Fruit fly (Drosophila melanogaster): ENCODE measurements around the gene CG33263.

Gene CG33263

dm6 chr3L:13424068-13424467, at the start of gene CG33263:
Gene CG33263 (minus strand): TSS chr3L:13424168.
- TF ChIP-seq Sin3A (optimal IDR thresholded peaks at IDR 0.05) (no peak), Myc (optimal IDR thresholded peaks at IDR 0.05) (no peak), insv (optimal IDR thresholded peaks at IDR 0.05) (no peak), h (optimal IDR thresholded peaks at IDR 0.05) (no peak), psq (optimal IDR thresholded peaks at IDR 0.05) (no peak)

DNA sequence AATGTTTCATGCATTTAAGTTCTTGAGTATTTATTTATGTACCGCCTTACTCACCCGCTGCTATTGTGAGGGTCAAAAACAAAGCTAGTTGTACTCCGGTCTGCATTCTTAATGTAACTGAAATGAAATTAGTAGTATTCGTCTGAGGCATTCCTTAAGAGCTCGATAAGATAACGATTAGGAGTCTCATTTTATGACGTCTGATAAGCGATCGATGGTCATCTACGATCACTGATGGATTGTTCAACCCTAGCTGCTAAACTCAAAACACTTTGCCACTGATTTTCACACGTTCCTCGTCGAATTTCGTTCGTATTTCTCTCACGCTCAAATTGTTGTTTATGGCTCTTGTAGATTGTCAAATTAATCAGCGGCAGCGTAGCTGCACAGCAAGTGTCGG, 33.2 kb upstream of the CG33263 start, which contains the start of gene CG10116:
Gene CG10116 (minus strand): TSS at position 106 of the 400 bp plus-strand sequence.
- TF ChIP-seq Sin3A (optimal IDR thresholded peaks at IDR 0.05) (no peak), psq (optimal IDR thresholded peaks at IDR 0.05) (no peak), Myc (optimal IDR thresholded peaks at IDR 0.05) (no peak), h (optimal IDR thresholded peaks at IDR 0.05) (no peak), ttk (optimal IDR thresholded peaks at IDR 0.05) (no peak)

dm6 chr3L:13454755-13455154, 30.8 kb upstream of the CG33263 start:
- TF ChIP-seq psq (optimal IDR thresholded peaks at IDR 0.05) (no peak), h (optimal IDR thresholded peaks at IDR 0.05) (no peak), Myc (optimal IDR thresholded peaks at IDR 0.05) (no peak), ttk (optimal IDR thresholded peaks at IDR 0.05) (no peak), insv (optimal IDR thresholded peaks at IDR 0.05) (no peak), Sin3A (optimal IDR thresholded peaks at IDR 0.05) (no peak)

- TF ChIP-seq h (optimal IDR thresholded peaks at IDR 0.05) (no peak), Sin3A (optimal IDR thresholded peaks at IDR 0.05) (no peak), Myc (optimal IDR thresholded peaks at IDR 0.05) (no peak), ttk (optimal IDR thresholded peaks at IDR 0.05) (no peak), insv (optimal IDR thresholded peaks at IDR 0.05) (no peak), psq (optimal IDR thresholded peaks at IDR 0.05) (no peak)
Measured at dm6 chr3L:13452281-13452680, 28.3 kb upstream of the CG33263 start.

DNA sequence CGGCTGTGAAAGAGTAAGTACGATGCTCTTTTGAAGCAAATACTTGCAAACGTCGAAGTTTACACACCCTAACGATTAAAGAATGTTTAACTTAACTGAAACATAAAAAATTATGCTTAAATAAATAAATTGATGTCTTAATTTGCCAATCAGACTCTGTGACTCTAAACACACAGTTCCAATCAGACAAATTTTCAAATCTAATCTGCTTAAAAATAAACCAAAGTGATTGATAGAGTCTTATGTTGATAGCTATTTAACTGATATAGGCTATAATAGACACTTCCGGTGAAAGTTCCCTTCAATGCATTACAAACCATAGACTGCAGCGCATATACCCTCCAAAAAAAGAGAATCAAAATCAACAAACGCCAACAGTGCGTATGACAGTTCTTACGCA, 27.6 kb upstream of the CG33263 start:
- no peak for TF ChIP-seq psq (optimal IDR thresholded peaks at IDR 0.05)
- TF ChIP-seq Sin3A (optimal IDR thresholded peaks at IDR 0.05) = no peak
- TF ChIP-seq h (optimal IDR thresholded peaks at IDR 0.05) = no peak
- TF ChIP-seq ttk (optimal IDR thresholded peaks at IDR 0.05) = no peak
- TF ChIP-seq Myc (optimal IDR thresholded peaks at IDR 0.05) = no peak
- no peak for TF ChIP-seq insv (optimal IDR thresholded peaks at IDR 0.05)

dm6 chr3L:13450177-13450793, 26.3 kb upstream of the CG33263 start, which contains the start of the genes JMJD7 and CG10738:
Gene JMJD7 (minus strand): TSS chr3L:13450283.
Gene CG10738 (plus strand): TSS chr3L:13450770.
- TF ChIP-seq ttk (optimal IDR thresholded peaks at IDR 0.05) (no peak), psq (optimal IDR thresholded peaks at IDR 0.05) (no peak), Myc (optimal IDR thresholded peaks at IDR 0.05) (no peak), Sin3A (optimal IDR thresholded peaks at IDR 0.05) (no peak)

DNA sequence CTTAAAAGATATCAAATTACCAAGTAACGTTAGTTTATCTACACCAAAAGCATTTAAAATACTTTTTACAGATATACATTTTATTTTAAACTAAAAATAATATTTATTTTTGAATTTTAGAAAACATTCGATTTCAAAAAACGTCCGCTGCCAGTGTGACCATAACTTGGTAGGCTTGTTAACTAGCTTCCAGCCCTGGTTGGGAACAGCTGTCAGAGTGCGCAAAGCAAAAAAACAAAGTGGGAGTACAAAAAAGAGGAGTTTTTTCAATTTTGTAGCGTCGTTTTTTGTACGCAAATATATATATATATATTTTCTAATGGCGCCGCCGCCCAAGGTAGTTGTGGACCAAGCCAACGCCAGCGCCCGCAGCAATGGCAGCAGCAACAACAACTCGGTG, 18.4 kb upstream of the CG33263 start, which contains the start of gene cmb:
Gene cmb (plus strand): TSS at position 195 of the 400 bp plus-strand sequence.
- TF ChIP-seq insv (optimal IDR thresholded peaks at IDR 0.05) (no peak), Sin3A (optimal IDR thresholded peaks at IDR 0.05) (no peak), h (optimal IDR thresholded peaks at IDR 0.05) (no peak), Myc (optimal IDR thresholded peaks at IDR 0.05) (no peak), ttk (optimal IDR thresholded peaks at IDR 0.05) (no peak), psq (optimal IDR thresholded peaks at IDR 0.05) (no peak)

DNA sequence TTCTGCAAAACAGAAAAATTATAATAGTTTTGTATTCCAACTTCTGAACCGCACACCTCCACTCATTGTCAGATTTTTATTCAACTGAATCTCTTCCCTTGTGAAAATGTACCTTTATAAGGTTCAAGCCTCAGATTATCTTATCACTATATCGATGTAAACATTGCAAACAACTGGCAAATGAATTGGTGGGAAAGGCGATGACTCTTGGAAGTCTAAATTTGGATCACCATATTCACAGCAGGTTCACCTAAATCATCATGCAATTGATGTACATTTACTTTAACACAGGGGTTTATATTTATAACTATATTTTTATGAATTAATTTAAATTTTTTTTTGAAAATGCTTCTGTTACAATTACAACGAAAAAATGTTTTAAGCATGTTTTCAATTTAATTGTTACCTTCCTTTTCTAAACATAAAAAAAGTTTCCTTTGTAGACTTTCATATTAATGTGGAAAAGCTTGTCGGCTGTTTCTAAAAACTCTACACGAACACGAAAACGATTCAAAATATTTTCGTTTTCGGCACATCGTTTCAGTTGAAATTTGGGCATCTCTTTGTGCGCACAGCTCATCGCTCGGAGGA, 16.5 kb upstream of the CG33263 start, which contains the start of the genes CG10140 and CG14109:
Gene CG10140 (minus strand): TSS at position 101 of the 591 bp plus-strand sequence.
Gene CG14109 (plus strand): TSS at position 541 of the 591 bp plus-strand sequence.
- TF ChIP-seq Myc (optimal IDR thresholded peaks at IDR 0.05) (no peak), Sin3A (optimal IDR thresholded peaks at IDR 0.05) (no peak), ttk (optimal IDR thresholded peaks at IDR 0.05) (no peak), insv (optimal IDR thresholded peaks at IDR 0.05) (no peak), h (optimal IDR thresholded peaks at IDR 0.05) (no peak), psq (optimal IDR thresholded peaks at IDR 0.05) (no peak)

DNA sequence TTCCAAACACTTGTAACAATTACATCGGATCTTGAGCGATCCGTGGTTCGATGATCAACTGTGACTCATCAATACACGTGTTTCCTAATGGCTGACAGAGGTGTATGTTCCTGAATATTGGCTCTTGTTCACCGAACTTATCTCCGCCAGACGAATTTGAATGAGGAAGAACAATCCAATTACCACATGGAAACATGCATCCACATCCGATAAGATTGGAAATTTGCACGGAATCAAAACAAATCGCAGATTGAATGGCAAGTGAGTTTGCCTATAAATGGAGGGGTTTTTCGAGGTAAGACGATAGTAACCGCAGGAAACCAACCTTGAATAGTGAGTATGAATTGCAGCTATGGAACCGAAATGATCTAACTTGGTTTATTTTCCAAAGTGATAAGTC, 13.7 kb upstream of the CG33263 start, which contains the start of gene CG10725:
Gene CG10725 (plus strand): TSS at position 301 of the 400 bp plus-strand sequence.
- TF ChIP-seq Sin3A (optimal IDR thresholded peaks at IDR 0.05) (no peak), Myc (optimal IDR thresholded peaks at IDR 0.05) (no peak), psq (optimal IDR thresholded peaks at IDR 0.05) (no peak), insv (optimal IDR thresholded peaks at IDR 0.05) (no peak), h (optimal IDR thresholded peaks at IDR 0.05) (no peak), ttk (optimal IDR thresholded peaks at IDR 0.05) (no peak)

- TF ChIP-seq ttk (optimal IDR thresholded peaks at IDR 0.05) = no peak
- no peak for TF ChIP-seq h (optimal IDR thresholded peaks at IDR 0.05)
- no peak for TF ChIP-seq Sin3A (optimal IDR thresholded peaks at IDR 0.05)
Measured at dm6 chr3L:13437036-13437435, 13.1 kb upstream of the CG33263 start, which contains the start of gene CG10154. Gene CG10154 (minus strand): TSS chr3L:13437136.

dm6 chr3L:13435170-13435727, 11.3 kb upstream of the CG33263 start, which contains the start of gene CG10713:
Gene CG10713 (minus strand): TSS chr3L:13435229.
- TF ChIP-seq insv (optimal IDR thresholded peaks at IDR 0.05) (no peak), psq (optimal IDR thresholded peaks at IDR 0.05) (no peak), Sin3A (optimal IDR thresholded peaks at IDR 0.05) (no peak), ttk (optimal IDR thresholded peaks at IDR 0.05) (no peak), Myc (optimal IDR thresholded peaks at IDR 0.05) (no peak), h (optimal IDR thresholded peaks at IDR 0.05) (no peak)

DNA sequence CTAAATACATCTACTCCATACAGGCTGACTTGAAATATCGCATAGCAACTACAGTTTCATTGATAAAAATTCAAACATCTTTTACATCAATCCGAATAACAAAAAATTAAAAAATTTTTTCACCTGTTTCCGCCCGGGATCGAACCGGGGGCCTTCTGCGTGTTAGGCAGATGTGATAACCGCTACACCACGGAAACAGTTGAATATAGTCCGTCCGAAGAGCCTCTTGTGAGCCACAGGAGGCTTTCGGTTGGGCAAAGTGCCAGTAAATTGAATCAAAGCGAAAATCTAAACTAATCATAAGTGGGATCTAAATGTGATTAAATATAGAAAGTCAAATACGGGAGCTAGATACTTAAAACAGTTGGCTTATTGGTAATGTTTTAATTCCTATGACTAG, 9.6 kb upstream of the CG33263 start:
- TF ChIP-seq Sin3A (optimal IDR thresholded peaks at IDR 0.05) = no peak
- no peak for TF ChIP-seq insv (optimal IDR thresholded peaks at IDR 0.05)

All from Kc167 (cell line).